Fruit fly (Drosophila melanogaster): ENCODE measurements around the gene CG5412.

The CG5412 gene

DNA sequence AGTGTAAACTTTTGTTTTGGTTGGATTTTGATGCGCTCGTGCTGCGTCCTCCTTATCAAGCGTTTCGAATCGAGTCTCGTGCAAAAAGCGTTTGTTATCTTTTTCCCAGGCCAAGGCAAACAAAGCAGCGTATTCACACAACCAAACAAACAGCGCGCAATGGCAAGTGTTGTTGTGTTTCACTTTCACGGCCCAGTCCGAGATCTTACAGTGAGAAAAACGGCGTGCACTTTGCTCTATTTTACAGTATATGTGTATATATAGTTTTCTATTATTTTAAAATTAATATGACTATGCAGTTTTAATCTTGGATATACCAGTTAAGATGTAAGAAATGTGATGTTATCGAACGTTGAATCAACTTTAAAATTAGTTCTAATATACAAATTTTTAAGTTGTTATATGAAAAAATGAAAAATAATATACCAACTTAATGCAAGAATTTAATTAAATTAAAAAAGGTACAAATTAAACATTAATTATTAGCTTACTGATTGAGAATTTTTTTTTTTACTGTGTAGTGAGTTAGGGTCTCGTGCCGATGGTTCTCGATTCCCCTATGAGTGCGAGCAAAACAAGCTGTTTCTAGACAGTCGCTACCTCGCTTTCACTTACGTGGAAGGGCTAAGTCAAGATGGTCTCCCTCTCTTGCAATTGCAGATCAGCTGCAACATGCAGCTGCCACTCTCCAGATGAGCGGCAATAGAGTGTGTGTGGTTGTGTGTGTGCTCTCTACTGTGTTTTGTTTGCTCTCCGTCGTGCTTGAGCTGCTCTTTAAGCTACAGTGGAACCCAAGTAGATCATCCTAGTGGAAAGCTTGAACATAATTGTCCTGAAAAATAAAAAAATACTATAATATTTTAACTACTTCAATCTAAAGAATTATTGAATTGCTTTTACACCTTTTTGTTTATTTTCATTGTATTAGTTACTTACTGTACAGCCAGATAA lies 17.6 kb downstream of the CG5412 start (continued):
- TF ChIP-seq CG7745 (tag; optimal IDR thresholded peaks at IDR 0.05): no peak
- no peak for TF ChIP-seq CG10321 (GFP tag; IDR thresholded peaks at IDR 0.05)
- no peak for TF ChIP-seq Dll (GFP tag; IDR thresholded peaks at IDR 0.05; ENCODE audit: partially characterized antibody)
- TF ChIP-seq CG3726 (GFP tag; IDR thresholded peaks at IDR 0.05): peak; percentile 52; the same call in 2 of the 3 replicates
- TF ChIP-seq Bteb2 (GFP tag; optimal IDR thresholded peaks at IDR 0.05): no peak
- TF ChIP-seq Dad (GFP tag; optimal IDR thresholded peaks at IDR 0.05): no peak
- TF ChIP-seq ken (GFP tag; IDR thresholded peaks at IDR 0.05): peak; percentile 76
- TF ChIP-seq CG2129 (GFP tag; IDR thresholded peaks at IDR 0.05; ENCODE audit: partially characterized antibody): no peak
- no peak for TF ChIP-seq Antp (GFP tag; optimal IDR thresholded peaks at IDR 0.05)
- TF ChIP-seq pan (optimal IDR thresholded peaks at IDR 0.05): no peak
- peak in 1 of 2 experiments; percentile 82 for TF ChIP-seq pan (GFP tag; optimal IDR thresholded peaks at IDR 0.05 in 1 of 2, IDR thresholded peaks at IDR 0.05 in 1 of 2)
- TF ChIP-seq sug (tag; optimal IDR thresholded peaks at IDR 0.05): peak; percentile 52
- peak; percentile 85 for TF ChIP-seq Fer1 (GFP tag; optimal IDR thresholded peaks at IDR 0.05)
- TF ChIP-seq CG8944 (GFP tag; optimal IDR thresholded peaks at IDR 0.05): peak; percentile 21
- peak; percentile 55 for TF ChIP-seq ara (GFP tag; IDR thresholded peaks at IDR 0.05)
- no peak for TF ChIP-seq Myb (GFP tag; optimal IDR thresholded peaks at IDR 0.05)
- TF ChIP-seq CG30403 (GFP tag; optimal IDR thresholded peaks at IDR 0.05): peak; percentile 91
- TF ChIP-seq CG3281 (GFP tag; optimal IDR thresholded peaks at IDR 0.05): peak; percentile 79
- no peak for TF ChIP-seq shn (GFP tag; optimal IDR thresholded peaks at IDR 0.05)
- peak; percentile 93 for TF ChIP-seq D19A (tag; optimal IDR thresholded peaks at IDR 0.05)
- no peak for TF ChIP-seq gfzf (GFP tag; optimal IDR thresholded peaks at IDR 0.05)
- peak; percentile 97 for TF ChIP-seq Blimp-1 (GFP tag; optimal IDR thresholded peaks at IDR 0.05)
- peak; percentile 85 for TF ChIP-seq odd (GFP tag; optimal IDR thresholded peaks at IDR 0.05)
- TF ChIP-seq Dbx (GFP tag; IDR thresholded peaks at IDR 0.05): peak; percentile 65
- TF ChIP-seq sens-2 (GFP tag; IDR thresholded peaks at IDR 0.05): 0 out of 2 replicates have a peak, but pooled peaks have one; percentile 5
- peak; percentile 77; the same call in 2 of the 3 replicates for TF ChIP-seq H15 (GFP tag; IDR thresholded peaks at IDR 0.05)
- peak; percentile 81 for TF ChIP-seq twi (tag; optimal IDR thresholded peaks at IDR 0.05)
- peak; percentile 52; the same call in 1 of the 3 replicates for TF ChIP-seq so (GFP tag; IDR thresholded peaks at IDR 0.05)
- peak; percentile 29 for TF ChIP-seq Sry-β (GFP tag; optimal IDR thresholded peaks at IDR 0.05)
- no peak for TF ChIP-seq CG3838 (GFP tag; optimal IDR thresholded peaks at IDR 0.05)
- peak; percentile 70 for TF ChIP-seq BtbVII (GFP tag; optimal IDR thresholded peaks at IDR 0.05)
- TF ChIP-seq CG10209 (GFP tag; optimal IDR thresholded peaks at IDR 0.05): peak; percentile 87
- peak; percentile 85 for TF ChIP-seq CG32772 (GFP tag; IDR thresholded peaks at IDR 0.05)
- TF ChIP-seq CG12391 (tag; optimal IDR thresholded peaks at IDR 0.05): peak; percentile 96
- peak; percentile 97 for TF ChIP-seq CG17829 (tag; optimal IDR thresholded peaks at IDR 0.05)
- TF ChIP-seq CG4424 (GFP tag; optimal IDR thresholded peaks at IDR 0.05): peak; percentile 87
- TF ChIP-seq CG11504 (tag; optimal IDR thresholded peaks at IDR 0.05): peak; percentile 95
- TF ChIP-seq NC2β (GFP tag; optimal IDR thresholded peaks at IDR 0.05): no peak
- no peak for TF ChIP-seq CG14860 (GFP tag; IDR thresholded peaks at IDR 0.05; ENCODE audit: partially characterized antibody)
- peak in 1 of 2 experiments; percentile 81 for TF ChIP-seq tll (GFP tag; optimal IDR thresholded peaks at IDR 0.05)
- no peak for TF ChIP-seq ftz-f1 (GFP tag; optimal IDR thresholded peaks at IDR 0.05)
- peak; percentile 93 for TF ChIP-seq Sox102F (GFP tag; optimal IDR thresholded peaks at IDR 0.05)
- peak; percentile 86 for TF ChIP-seq vvl (GFP tag; IDR thresholded peaks at IDR 0.05)
- TF ChIP-seq CG11456 (GFP tag; IDR thresholded peaks at IDR 0.05): peak; percentile 71
- peak in 1 of 2 experiments; percentile 82 for TF ChIP-seq Hr78 (GFP tag; optimal IDR thresholded peaks at IDR 0.05)
- TF ChIP-seq stc (GFP tag; IDR thresholded peaks at IDR 0.05): peak; percentile 68
- TF ChIP-seq CG31224 (GFP tag; IDR thresholded peaks at IDR 0.05): peak; percentile 38; the same call in 1 of the 2 replicates
- TF ChIP-seq otp (GFP tag; IDR thresholded peaks at IDR 0.05): peak; percentile 74

Data from whole organism, embryonic.